Fruit fly (Drosophila melanogaster): ENCODE measurements around the gene cDIP.

cDIP gene

DNA sequence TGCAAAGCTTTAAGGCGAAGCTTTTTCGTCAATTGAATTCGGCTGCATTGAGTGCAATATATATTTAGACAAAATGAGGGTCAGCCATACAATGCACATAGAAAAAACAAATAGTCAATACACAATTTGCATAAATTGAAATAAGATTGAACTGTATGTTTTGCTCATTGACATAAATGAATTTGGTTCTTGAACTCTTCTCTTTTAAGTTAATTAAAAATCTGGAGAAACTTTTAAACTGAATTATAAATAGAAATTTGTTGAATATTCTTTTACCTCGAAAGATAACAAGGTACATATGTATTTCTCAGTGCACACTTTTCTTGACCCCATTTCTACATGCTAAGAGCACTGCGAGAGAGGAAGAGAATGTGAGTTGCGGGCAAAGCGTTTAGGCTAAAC, 45.4 kb upstream of the cDIP start (continued):
- TF ChIP-seq lov (optimal IDR thresholded peaks at IDR 0.05) (no peak), lov (GFP tag; IDR thresholded peaks at IDR 0.05) (no peak), CG10366 (GFP tag; IDR thresholded peaks at IDR 0.05) (no peak), CG7271 (tag; optimal IDR thresholded peaks at IDR 0.05) (no peak), Dbx (GFP tag; IDR thresholded peaks at IDR 0.05) (no peak), CG2875 (GFP tag; optimal IDR thresholded peaks at IDR 0.05) (peak; percentile 40), pros (GFP tag; optimal IDR thresholded peaks at IDR 0.05) (peak; percentile 70), HLH3B (GFP tag; IDR thresholded peaks at IDR 0.05) (no peak), Meics (GFP tag; optimal IDR thresholded peaks at IDR 0.05) (no peak), CG34376 (GFP tag; optimal IDR thresholded peaks at IDR 0.05) (no peak), BtbVII (GFP tag; optimal IDR thresholded peaks at IDR 0.05) (no peak), CG17802 (tag; optimal IDR thresholded peaks at IDR 0.05) (no peak), CG17829 (tag; optimal IDR thresholded peaks at IDR 0.05) (peak; percentile 15), Dad (GFP tag; optimal IDR thresholded peaks at IDR 0.05) (no peak), CG3163 (GFP tag; optimal IDR thresholded peaks at IDR 0.05) (peak; percentile 52), NK7.1 (GFP tag; optimal IDR thresholded peaks at IDR 0.05) (no peak), Deaf1 (tag; optimal IDR thresholded peaks at IDR 0.05) (no peak), B-H1 (GFP tag; IDR thresholded peaks at IDR 0.05) (0 out of 3 replicates have a peak, but pooled peaks have one; percentile 16), sd (tag; optimal IDR thresholded peaks at IDR 0.05) (no peak), CG3847 (GFP tag; IDR thresholded peaks at IDR 0.05) (no peak), unc-4 (GFP tag; IDR thresholded peaks at IDR 0.05; ENCODE audit: partially characterized antibody) (no peak), CG12155 (GFP tag; optimal IDR thresholded peaks at IDR 0.05) (no peak), Usf (GFP tag; optimal IDR thresholded peaks at IDR 0.05) (no peak), CG17328 (GFP tag; IDR thresholded peaks at IDR 0.05) (peak; percentile 15; the same call in 1 of the 2 replicates), Doc2 (GFP tag; IDR thresholded peaks at IDR 0.05) (no peak), CG8388 (GFP tag; optimal IDR thresholded peaks at IDR 0.05) (peak; percentile 12), nmo (GFP tag; optimal IDR thresholded peaks at IDR 0.05) (peak; percentile 38), Doc3 (GFP tag; IDR thresholded peaks at IDR 0.05; ENCODE audit: partially characterized antibody) (no peak), Atf-2 (GFP tag; optimal IDR thresholded peaks at IDR 0.05) (no peak), CG6689 (GFP tag; IDR thresholded peaks at IDR 0.05) (peak; percentile 36; the same call in 1 of the 2 replicates), CG12219 (GFP tag; optimal IDR thresholded peaks at IDR 0.05) (no peak), Dll (GFP tag; IDR thresholded peaks at IDR 0.05; ENCODE audit: partially characterized antibody) (no peak), Sox102F (GFP tag; optimal IDR thresholded peaks at IDR 0.05) (peak; percentile 67), gce (GFP tag; IDR thresholded peaks at IDR 0.05) (0 out of 3 replicates have a peak, but pooled peaks have one; percentile 43), chinmo (GFP tag; IDR thresholded peaks at IDR 0.05; ENCODE audit: partially characterized antibody) (no peak), CHES-1-like (GFP tag; optimal IDR thresholded peaks at IDR 0.05) (no peak), mirr (GFP tag; optimal IDR thresholded peaks at IDR 0.05) (no peak), ttk (GFP tag; IDR thresholded peaks at IDR 0.05) (no peak), dmrt11E (tag; optimal IDR thresholded peaks at IDR 0.05) (no peak), jing (GFP tag; optimal IDR thresholded peaks at IDR 0.05) (no peak), CG2129 (GFP tag; IDR thresholded peaks at IDR 0.05; ENCODE audit: partially characterized antibody) (no peak), CG4424 (GFP tag; optimal IDR thresholded peaks at IDR 0.05) (peak; percentile 30), CG13287 (GFP tag; IDR thresholded peaks at IDR 0.05; ENCODE audit: partially characterized antibody) (no peak), mam (GFP tag; optimal IDR thresholded peaks at IDR 0.05) (no peak), sisA (GFP tag; IDR thresholded peaks at IDR 0.05) (no peak), gcm (GFP tag; optimal IDR thresholded peaks at IDR 0.05) (peak; percentile 49), CG1832 (GFP tag; optimal IDR thresholded peaks at IDR 0.05) (no peak), Chrac-16 (GFP tag; optimal IDR thresholded peaks at IDR 0.05) (no peak), Ravus (GFP tag; IDR thresholded peaks at IDR 0.05) (no peak), eyg (GFP tag; optimal IDR thresholded peaks at IDR 0.05) (no peak), NFAT (GFP tag; IDR thresholded peaks at IDR 0.05) (no peak)

Data from whole organism, embryonic.